Worm (Caenorhabditis elegans): Measurements from ENCODE around the gene zig-6.

zig-6 gene

DNA sequence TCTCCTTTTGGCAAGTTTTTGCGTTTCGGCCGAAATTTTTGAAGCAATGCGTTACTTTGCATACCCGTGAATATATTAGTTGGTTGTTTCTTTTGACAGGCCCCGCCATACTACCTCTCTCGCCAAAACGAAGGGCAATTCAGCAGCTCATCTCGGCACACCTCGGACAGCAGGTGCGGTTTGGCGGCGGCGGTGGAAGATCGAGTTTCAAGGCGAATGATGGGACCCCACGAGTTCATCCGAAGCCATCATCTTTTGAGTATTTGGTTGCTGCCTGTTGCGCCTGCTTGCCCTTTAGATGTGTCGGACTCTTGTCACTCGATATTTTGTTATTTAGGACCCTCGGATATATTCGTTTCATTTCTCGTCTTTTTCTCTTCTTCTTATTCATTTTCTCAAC lies 19.4 kb upstream of the zig-6 start:
- TF ChIP-seq nhr-90 (tag; optimal IDR thresholded peaks at IDR 0.05; ENCODE audit: poor library complexity) (no peak), efl-3 (GFP tag; optimal IDR thresholded peaks at IDR 0.05) (no peak), rnt-1 (tag; optimal IDR thresholded peaks at IDR 0.05) (peak; percentile 25), nhr-19 (GFP tag; conservative IDR thresholded peaks at IDR 0.05) (no peak), nhr-77 (tag; optimal IDR thresholded peaks at IDR 0.05) (no peak), vab-15 (tag; optimal IDR thresholded peaks at IDR 0.05) (no peak), nhr-71 (tag; optimal IDR thresholded peaks at IDR 0.05) (peak; percentile 31), pag-3 (tag; optimal IDR thresholded peaks at IDR 0.05; ENCODE audit: borderline replicate concordance, insufficient read depth) (peak; percentile 51), mab-9 (GFP tag; IDR thresholded peaks at IDR 0.05) (no peak), fos-1 (tag; optimal IDR thresholded peaks at IDR 0.05) (no peak), elt-3 (tag; optimal IDR thresholded peaks at IDR 0.05) (no peak)

DNA sequence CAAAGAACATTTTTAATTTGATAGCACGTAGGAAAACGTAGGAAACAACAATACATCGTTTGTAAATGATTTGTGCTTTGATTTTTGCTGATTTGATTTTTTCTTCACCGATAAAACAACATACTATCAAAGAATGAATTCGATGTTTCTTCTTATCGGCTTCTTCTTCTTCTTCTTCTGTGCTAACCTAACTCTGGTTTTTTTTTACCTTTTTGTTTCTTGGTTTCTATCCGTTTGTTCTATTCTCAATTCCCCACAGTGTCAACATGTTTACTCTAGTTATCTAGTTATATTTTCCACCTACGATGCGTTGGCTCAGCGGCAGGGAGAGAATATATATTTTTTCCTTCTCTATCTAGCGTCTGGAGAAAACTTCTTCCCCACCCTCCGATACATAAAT lies 18.9 kb upstream of the zig-6 start:
- TF ChIP-seq nhr-20 (tag; optimal IDR thresholded peaks at IDR 0.05) (peak; percentile 9), lsy-2 (tag; optimal IDR thresholded peaks at IDR 0.05) (peak in 1 of 2 experiments; percentile 2), ceh-8 (GFP tag; optimal IDR thresholded peaks at IDR 0.05) (no peak), elt-3 (tag; optimal IDR thresholded peaks at IDR 0.05) (no peak)

DNA sequence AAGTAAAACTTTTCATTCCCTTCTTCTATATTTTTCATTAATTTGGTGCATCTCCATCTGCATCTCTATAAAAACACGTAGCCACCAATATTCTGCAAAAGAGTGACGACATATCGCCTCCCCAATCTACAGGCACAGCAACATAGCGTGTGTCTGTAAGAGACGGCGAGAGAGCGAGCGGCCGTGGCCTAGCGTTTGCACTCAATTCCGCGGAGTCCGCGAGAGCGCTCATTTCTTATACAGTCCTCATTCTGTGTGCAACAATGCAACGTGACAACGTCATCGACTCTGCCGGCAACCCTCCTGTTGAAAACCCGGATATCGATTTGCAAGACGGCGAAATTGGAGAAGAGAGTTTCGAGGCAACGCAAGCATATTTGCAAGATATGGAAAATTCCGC lies 16.7 kb upstream of the zig-6 start, which contains the start of gene H28G03.2:
H28G03.2 (plus strand) TSS at position 200 of the 400 bp plus-strand sequence.
- TF ChIP-seq rnt-1 (tag; optimal IDR thresholded peaks at IDR 0.05) (peak; percentile 58), snu-23 (GFP tag; optimal IDR thresholded peaks at IDR 0.05) (peak; percentile 9), nhr-71 (tag; optimal IDR thresholded peaks at IDR 0.05) (peak; percentile 1), lin-14 (GFP tag; optimal IDR thresholded peaks at IDR 0.05) (peak; percentile 45), ceh-82 (tag; optimal IDR thresholded peaks at IDR 0.05) (peak in 1 of 3 experiments; percentile 17), efl-1 (optimal IDR thresholded peaks at IDR 0.05) (no peak), efl-1 (GFP tag; optimal IDR thresholded peaks at IDR 0.05 in 1 of 2) (no peak)

DNA sequence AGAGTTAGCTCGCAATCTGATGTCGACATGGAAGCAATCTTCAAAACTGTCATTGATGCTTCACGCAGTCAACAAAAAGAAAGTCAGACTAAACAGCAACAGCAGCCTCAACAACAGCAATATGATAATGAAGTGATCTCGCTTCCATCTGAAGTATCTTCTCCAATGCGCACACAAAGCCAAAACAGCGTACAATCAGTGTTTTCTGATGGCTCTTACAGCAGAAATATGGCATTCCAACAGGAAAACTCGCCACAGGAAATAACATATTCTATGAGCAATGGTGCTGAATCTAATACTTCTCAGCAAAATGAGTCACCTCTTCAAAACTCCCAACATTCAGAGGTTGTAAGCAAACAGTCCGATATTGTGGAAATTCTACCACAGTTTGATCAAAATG lies 14.0 kb upstream of the zig-6 start:
- TF ChIP-seq snpc-4 (tag; optimal IDR thresholded peaks at IDR 0.05), result no peak
- no peak for TF ChIP-seq mef-2 (tag; optimal IDR thresholded peaks at IDR 0.05)
- TF ChIP-seq snu-23 (GFP tag; optimal IDR thresholded peaks at IDR 0.05), result no peak
- no peak for TF ChIP-seq elt-3 (tag; optimal IDR thresholded peaks at IDR 0.05)
- no peak for TF ChIP-seq vab-15 (tag; optimal IDR thresholded peaks at IDR 0.05)
- no peak for TF ChIP-seq nhr-20 (tag; optimal IDR thresholded peaks at IDR 0.05)
- TF ChIP-seq aha-1 (tag; optimal IDR thresholded peaks at IDR 0.05), result no peak

DNA sequence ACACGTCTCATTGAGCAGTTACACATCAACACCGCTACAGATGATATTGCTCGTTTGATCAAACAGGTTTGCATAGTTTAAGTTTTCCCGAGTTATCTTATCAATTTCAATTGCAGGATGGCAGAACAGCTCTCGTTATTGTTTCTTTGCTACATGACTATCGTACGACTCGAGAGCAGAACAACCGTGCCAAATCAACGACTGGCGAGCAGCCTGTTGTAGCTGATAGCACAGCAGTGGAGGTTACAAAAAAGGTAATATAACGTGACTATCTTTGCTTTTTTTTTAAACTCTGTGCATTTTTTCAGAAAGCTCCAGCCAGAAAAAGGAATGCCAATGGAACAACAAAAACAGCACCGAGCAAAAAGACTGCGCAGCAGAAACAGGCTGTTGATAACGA lies 13.5 kb upstream of the zig-6 start:
- TF ChIP-seq snu-23 (GFP tag; optimal IDR thresholded peaks at IDR 0.05) (no peak), mef-2 (tag; optimal IDR thresholded peaks at IDR 0.05) (no peak), elt-2 (tag; optimal IDR thresholded peaks at IDR 0.05) (peak; percentile 38), lin-35 (GFP tag; optimal IDR thresholded peaks at IDR 0.05) (no peak), ztf-4 (tag; optimal IDR thresholded peaks at IDR 0.05) (no peak)

DNA sequence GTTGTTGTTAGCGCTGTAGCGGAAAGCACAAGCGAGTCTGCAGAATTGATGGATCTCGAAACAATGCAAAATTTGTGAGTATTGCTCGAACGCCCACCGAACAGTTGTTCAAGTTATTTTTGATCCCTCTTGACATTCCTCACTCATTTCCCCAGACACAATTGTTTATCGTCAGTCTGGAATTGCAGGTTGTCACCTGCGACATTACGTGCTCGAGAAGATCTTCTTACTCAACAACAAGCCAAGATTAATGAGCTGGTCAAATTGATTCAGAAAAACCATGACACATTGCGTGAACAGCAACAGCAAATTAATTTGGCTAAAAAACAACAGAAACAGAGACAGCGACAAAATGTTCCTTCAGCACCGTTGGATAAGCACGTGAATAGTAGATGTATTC lies 13.0 kb upstream of the zig-6 start:
- TF ChIP-seq ceh-8 (GFP tag; optimal IDR thresholded peaks at IDR 0.05) (no peak), egl-13 (tag; optimal IDR thresholded peaks at IDR 0.05) (no peak), tlp-1 (tag; optimal IDR thresholded peaks at IDR 0.05) (no peak), fkh-10 (GFP tag; optimal IDR thresholded peaks at IDR 0.05) (no peak), dsc-1 (tag; optimal IDR thresholded peaks at IDR 0.05) (no peak), lir-3 (tag; optimal IDR thresholded peaks at IDR 0.05; ENCODE audit: poor library complexity) (no peak), hlh-4 (tag; optimal IDR thresholded peaks at IDR 0.05) (no peak), F16B12.6 (tag; optimal IDR thresholded peaks at IDR 0.05) (no peak)

All from whole organism, L1 larva.